Worm (Caenorhabditis elegans) whole organism, L2 larva: Measurements from ENCODE around the gene M7.8.

ENCODE experiments used
- C34F6.9 ChIP-seq: fragments of 150-350 bp; optimal IDR thresholded peaks from 2 replicates; lab custom pipeline; 2014; ENCODE audit warnings: missing biosample characterization, missing genetic modification characterization
- F13H6.1 ChIP-seq: sonication (generic microtip); optimal IDR thresholded peaks from 2 replicates; lab custom pipeline; 2016; ENCODE audit warnings: missing genetic modification characterization, missing compliant biosample characterization
- Y55F3AM.14 ChIP-seq: fragments of 200-800 bp; sonication (Bioruptor generic); optimal IDR thresholded peaks from 2 replicates; lab custom pipeline; 2018; ENCODE audit warnings: mild to moderate bottlenecking, missing genetic modification characterization, missing compliant biosample characterization
- ZK546.5 ChIP-seq: sonication (generic microtip); optimal IDR thresholded peaks from 2 replicates; lab custom pipeline; 2017; ENCODE audit warnings: missing biosample characterization, missing genetic modification characterization
- alr-1 ChIP-seq: fragments of 150-350 bp; optimal IDR thresholded peaks from 2 replicates; lab custom pipeline; 2014; ENCODE audit warnings: missing biosample characterization, missing genetic modification characterization
- aly-2 ChIP-seq: fragments of 150-350 bp; optimal IDR thresholded peaks from 2 replicates; lab custom pipeline; 2014; ENCODE audit warnings: missing biosample characterization, missing genetic modification characterization
- ama-1 ChIP-seq: fragments of 150-350 bp; optimal IDR thresholded peaks from 2 replicates; lab custom pipeline; 2018; ENCODE audit warnings: inconsistent platforms
- blmp-1 ChIP-seq: sonication (generic microtip); optimal IDR thresholded peaks from 2 replicates; lab custom pipeline; 2017; ENCODE audit warnings: missing genetic modification characterization, mild to moderate bottlenecking, missing compliant biosample characterization, antibody characterized with exemption, moderate library complexity; ENCODE audit not compliant: insufficient read depth
- ceh-16 ChIP-seq: fragments of 150-350 bp; optimal IDR thresholded peaks from 2 replicates; lab custom pipeline; 2014; ENCODE audit warnings: missing biosample characterization, missing genetic modification characterization
- ceh-82 ChIP-seq: fragments of 150-350 bp; optimal IDR thresholded peaks from 2 replicates; lab custom pipeline; 2014; ENCODE audit warnings: missing biosample characterization, missing genetic modification characterization
- crh-2 ChIP-seq: sonication (generic microtip); optimal IDR thresholded peaks from 2 replicates; lab custom pipeline; 2017; ENCODE audit warnings: missing biosample characterization, missing genetic modification characterization
- dmd-4 ChIP-seq: sonication (generic microtip); optimal IDR thresholded peaks from 2 replicates; lab custom pipeline; 2017; ENCODE audit warnings: missing biosample characterization, missing genetic modification characterization
- egl-27 ChIP-seq: sonication (generic microtip); optimal IDR thresholded peaks from 3 replicates; lab custom pipeline; 2017; ENCODE audit warnings: missing biosample characterization, missing genetic modification reagents, missing genetic modification characterization
- elt-1 ChIP-seq: fragments of 150-350 bp; optimal IDR thresholded peaks from 2 replicates; lab custom pipeline; 2014; ENCODE audit warnings: missing biosample characterization, missing genetic modification characterization
- elt-3 ChIP-seq: sonication (generic microtip); optimal IDR thresholded peaks from 2 replicates; lab custom pipeline; 2017; ENCODE audit warnings: missing biosample characterization, missing genetic modification characterization
- fos-1 ChIP-seq: fragments of 150-350 bp; optimal IDR thresholded peaks from 2 replicates; lab custom pipeline; 2014; ENCODE audit warnings: missing biosample characterization, missing genetic modification characterization
- gmeb-1 ChIP-seq: fragments of 150-350 bp; optimal IDR thresholded peaks from 2 replicates; lab custom pipeline; 2014; ENCODE audit warnings: missing biosample characterization, missing genetic modification characterization
- lin-11 ChIP-seq: fragments of 150-350 bp; sonication (generic microtip); optimal IDR thresholded peaks from 2 replicates; lab custom pipeline; 2014; ENCODE audit warnings: missing biosample characterization, missing genetic modification characterization, inconsistent platforms, mixed read lengths
- lin-13 ChIP-seq: fragments of 150-350 bp; optimal IDR thresholded peaks from 2 replicates; lab custom pipeline; 2014; ENCODE audit warnings: missing biosample characterization, missing genetic modification reagents, missing genetic modification characterization
- lin-39 ChIP-seq: fragments of 150-350 bp; optimal IDR thresholded peaks from 2 replicates; lab custom pipeline; 2014; ENCODE audit warnings: missing biosample characterization, missing genetic modification reagents, missing genetic modification characterization
- lsy-2 ChIP-seq, 2 experiments: fragments of 150-350 bp in 1 of 2; sonication (generic microtip) in 1 of 2; optimal IDR thresholded peaks; 2 replicates each; lab custom pipeline; 2014 to 2017; ENCODE audit warnings: missing biosample characterization in 2 of 2, missing genetic modification characterization in 2 of 2
- mab-5 ChIP-seq: fragments of 150-350 bp; optimal IDR thresholded peaks from 2 replicates; lab custom pipeline; 2014; ENCODE audit warnings: missing biosample characterization, missing genetic modification characterization
- mbf-1 ChIP-seq: sonication (generic microtip); optimal IDR thresholded peaks from 2 replicates; lab custom pipeline; 2017; ENCODE audit warnings: missing biosample characterization, missing genetic modification characterization
- mdl-1 ChIP-seq, 2 experiments: fragments of 150-350 bp in 1 of 2; sonication (generic microtip) in 1 of 2; optimal IDR thresholded peaks; 2 replicates each; lab custom pipeline; 2017; ENCODE audit warnings: missing biosample characterization in 2 of 2, missing genetic modification characterization in 2 of 2
- nhr-10 ChIP-seq: sonication (generic microtip); optimal IDR thresholded peaks from 2 replicates; lab custom pipeline; 2017; ENCODE audit warnings: missing biosample characterization, missing genetic modification characterization
- nhr-11 ChIP-seq: fragments of 150-350 bp; optimal IDR thresholded peaks from 2 replicates; lab custom pipeline; 2014; ENCODE audit warnings: missing biosample characterization, missing genetic modification characterization
- nhr-12 ChIP-seq: fragments of 150-350 bp; optimal IDR thresholded peaks from 2 replicates; lab custom pipeline; 2014; ENCODE audit warnings: missing biosample characterization, missing genetic modification characterization
- nhr-129 ChIP-seq: fragments of 150-350 bp; optimal IDR thresholded peaks from 2 replicates; lab custom pipeline; 2014; ENCODE audit warnings: missing biosample characterization, missing genetic modification characterization
- nhr-21 ChIP-seq: fragments of 150-350 bp; optimal IDR thresholded peaks from 2 replicates; lab custom pipeline; 2014; ENCODE audit warnings: missing biosample characterization, missing genetic modification characterization
- nhr-23 ChIP-seq: fragments of 150-350 bp; optimal IDR thresholded peaks from 2 replicates; lab custom pipeline; 2014; ENCODE audit warnings: missing biosample characterization, missing genetic modification reagents, missing genetic modification characterization
- nhr-237 ChIP-seq: fragments of 150-350 bp; optimal IDR thresholded peaks from 2 replicates; lab custom pipeline; 2014; ENCODE audit warnings: missing biosample characterization, missing genetic modification characterization
- nhr-25 ChIP-seq: fragments of 150-350 bp; sonication (generic microtip); optimal IDR thresholded peaks from 3 replicates; lab custom pipeline; 2014; ENCODE audit warnings: missing biosample characterization, missing genetic modification characterization
- nhr-6 ChIP-seq: fragments of 150-350 bp; optimal IDR thresholded peaks from 2 replicates; lab custom pipeline; 2014; ENCODE audit warnings: missing biosample characterization, missing genetic modification characterization
- nhr-77 ChIP-seq: fragments of 150-350 bp; optimal IDR thresholded peaks from 2 replicates; lab custom pipeline; 2014; ENCODE audit warnings: missing biosample characterization, missing genetic modification characterization
- peb-1 ChIP-seq: fragments of 150-350 bp; optimal IDR thresholded peaks from 2 replicates; lab custom pipeline; 2014; ENCODE audit warnings: missing biosample characterization, missing genetic modification characterization
- sem-4 ChIP-seq: fragments of 150-350 bp; optimal IDR thresholded peaks from 2 replicates; lab custom pipeline; 2014; ENCODE audit warnings: missing biosample characterization, missing genetic modification reagents, missing genetic modification characterization
- skn-1 ChIP-seq: sonication (generic microtip); optimal IDR thresholded peaks from 2 replicates; lab custom pipeline; 2017; ENCODE audit warnings: missing biosample characterization, missing genetic modification characterization
- sma-3 ChIP-seq: sonication (generic microtip); optimal IDR thresholded peaks from 2 replicates; lab custom pipeline; 2016; ENCODE audit warnings: missing genetic modification reagents, missing genetic modification characterization, missing compliant biosample characterization
- sma-9 ChIP-seq, 2 experiments: fragments of 150-350 bp in 1 of 2; sonication (generic microtip) in 1 of 2; optimal IDR thresholded peaks; 2 replicates each; lab custom pipeline; 2014 to 2016; ENCODE audit warnings: missing genetic modification characterization in 2 of 2, mild to moderate bottlenecking in 1 of 2, missing biosample characterization in 1 of 2, missing compliant biosample characterization in 1 of 2, missing genetic modification reagents in 1 of 2, moderate library complexity in 1 of 2
- snpc-4 ChIP-seq: fragments of 150-350 bp; optimal IDR thresholded peaks from 2 replicates; lab custom pipeline; 2014; ENCODE audit warnings: missing biosample characterization, missing genetic modification characterization
- unc-55 ChIP-seq: fragments of 150-350 bp; sonication (generic microtip); optimal IDR thresholded peaks from 3 replicates; lab custom pipeline; 2014; ENCODE audit warnings: missing biosample characterization, missing genetic modification reagents, missing genetic modification characterization
- unc-62 ChIP-seq: fragments of 150-350 bp; optimal IDR thresholded peaks from 2 replicates; lab custom pipeline; 2014; ENCODE audit warnings: missing biosample characterization, missing genetic modification reagents, missing genetic modification characterization
- zag-1 ChIP-seq: fragments of 150-350 bp; optimal IDR thresholded peaks from 2 replicates; lab custom pipeline; 2014; ENCODE audit warnings: missing biosample characterization, missing genetic modification characterization
- ztf-1 ChIP-seq: fragments of 200-800 bp; sonication (Bioruptor generic); conservative IDR thresholded peaks from 2 replicates; pipeline ENCODE4 v1.3.6; 2022; ENCODE audit warnings: missing genetic modification characterization, missing compliant biosample characterization
- ztf-11 ChIP-seq: sonication (generic microtip); optimal IDR thresholded peaks from 2 replicates; lab custom pipeline; 2017; ENCODE audit warnings: missing biosample characterization, missing genetic modification characterization
- ztf-4 ChIP-seq: fragments of 150-350 bp; optimal IDR thresholded peaks from 2 replicates; lab custom pipeline; 2014; ENCODE audit warnings: missing biosample characterization, missing genetic modification characterization

M7.8 gene

DNA sequence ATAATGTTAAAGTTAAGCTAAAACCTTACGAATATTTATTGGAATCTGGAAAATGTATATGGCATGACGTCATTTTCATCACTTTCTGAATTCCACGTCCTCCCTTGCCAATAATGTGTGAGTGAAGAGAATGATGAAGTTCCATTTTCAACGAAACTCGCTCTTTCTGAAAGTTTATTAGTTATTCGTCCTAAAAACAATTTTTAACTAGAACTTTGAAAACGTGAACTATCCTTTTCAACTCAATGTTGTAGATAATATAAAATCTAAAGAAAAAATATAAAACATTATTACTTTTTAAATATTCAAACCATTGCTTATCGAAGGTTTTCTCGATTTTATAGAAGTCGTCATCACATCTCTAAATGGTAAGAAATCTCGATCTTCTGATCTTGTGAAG lies 5.4 kb downstream of the M7.8 start, which contains the start of gene M7.7:
Gene M7.7, plus strand, starts transcription at position 301 of the 400 bp plus-strand sequence.
- no peak for TF ChIP-seq lin-39 (tag; lab: Kevin White, UChicago)
- TF ChIP-seq dmd-4 (tag; lab: Kevin White, UChicago) = no peak
- no peak for TF ChIP-seq nhr-6
- no peak for TF ChIP-seq Y55F3AM.14 (GFP tag; lab: Kevin White, UChicago)
- TF ChIP-seq elt-3 (tag; lab: Kevin White, UChicago) = no peak
- TF ChIP-seq ceh-16 (tag; lab: Kevin White, UChicago) = no peak
- TF ChIP-seq sma-9 (GFP tag; optimal IDR thresholded peaks at IDR 0.05; lab: Kevin White, UChicago) = no peak
- no peak for TF ChIP-seq sma-9 (tag; optimal IDR thresholded peaks at IDR 0.05; lab: Kevin White, UChicago)
- no peak for TF ChIP-seq ztf-4 (tag; lab: Kevin White, UChicago)
- TF ChIP-seq ztf-1 (GFP tag; lab: Robert Waterston, UW) = no peak
- TF ChIP-seq mdl-1 (tag; optimal IDR thresholded peaks at IDR 0.05; lab: Kevin White, UChicago) = no peak
- no peak for TF ChIP-seq F13H6.1
- no peak for TF ChIP-seq sma-3
- TF ChIP-seq nhr-77 (tag; lab: Kevin White, UChicago) = no peak
- no peak for TF ChIP-seq snpc-4 (tag; lab: Kevin White, UChicago)
- no peak for TF ChIP-seq crh-2

DNA sequence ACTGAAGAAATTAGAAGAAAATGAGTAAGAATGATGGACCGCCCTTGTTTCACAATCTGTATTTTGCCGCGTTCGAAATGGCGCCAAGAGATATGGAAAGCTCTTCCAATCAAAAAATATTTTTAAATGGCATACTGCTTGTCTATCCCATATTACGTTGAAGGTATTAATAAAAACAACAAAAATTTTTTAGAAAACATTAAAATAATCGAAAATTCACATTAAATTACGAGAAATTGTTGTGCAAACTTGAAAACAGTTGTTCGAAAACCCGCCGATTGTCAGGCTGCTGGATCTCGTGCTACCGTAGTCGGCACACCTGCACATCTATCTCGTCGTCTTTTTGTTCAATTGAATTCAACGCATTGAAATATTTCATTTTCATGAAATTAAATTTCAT lies 11.3 kb downstream of the M7.8 start, which contains the start of gene klc-1:
Gene klc-1, plus strand, starts transcription at position 127 of the 400 bp plus-strand sequence.
- TF ChIP-seq gmeb-1 (tag; lab: Kevin White, UChicago) (no peak), lin-39 (tag; lab: Kevin White, UChicago) (no peak), lsy-2 (tag; optimal IDR thresholded peaks at IDR 0.05; lab: Kevin White, UChicago) (peak in 1 of 2 experiments; percentile 63), ztf-4 (tag; lab: Kevin White, UChicago) (no peak), dmd-4 (tag; lab: Kevin White, UChicago) (no peak)

DNA sequence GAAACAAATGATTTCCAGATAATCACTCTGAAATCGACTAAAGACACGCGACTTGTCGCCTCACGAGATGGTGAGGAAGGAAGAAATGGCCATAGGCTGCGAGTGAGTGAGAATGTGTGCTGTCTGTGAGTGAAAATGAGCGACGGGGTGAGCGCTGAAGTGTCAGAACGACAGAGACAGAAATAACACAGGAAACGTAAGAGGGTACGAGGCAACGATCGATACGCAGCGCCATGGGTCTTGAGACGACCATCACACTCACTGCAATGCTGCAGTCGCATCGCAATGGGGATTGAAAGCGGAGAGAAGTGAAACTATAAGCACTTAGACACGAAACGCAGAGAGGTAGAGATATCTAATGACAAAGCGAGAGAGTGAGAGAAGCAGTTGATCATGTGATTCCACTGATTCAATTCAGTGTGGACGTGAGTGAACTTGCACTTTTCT lies 12.1 kb downstream of the M7.8 start:
- TF ChIP-seq ama-1 (lab: Kevin White, UChicago) = peak; percentile 90
- TF ChIP-seq nhr-129 (tag; lab: Kevin White, UChicago) = peak; percentile 98
- no peak for TF ChIP-seq nhr-237 (tag; lab: Kevin White, UChicago)
- peak; percentile 93 for TF ChIP-seq egl-27 (tag; lab: Kevin White, UChicago)
- peak; percentile 44 for TF ChIP-seq ZK546.5 (tag; lab: Kevin White, UChicago)
- TF ChIP-seq ztf-4 (tag; lab: Kevin White, UChicago) = peak; percentile 91
- TF ChIP-seq nhr-77 (tag; lab: Kevin White, UChicago) = no peak
- TF ChIP-seq skn-1 = peak; percentile 3
- TF ChIP-seq crh-2 = peak; percentile 91
- TF ChIP-seq dmd-4 (tag; lab: Kevin White, UChicago) = no peak
- TF ChIP-seq peb-1 = no peak
- peak; percentile 94 for TF ChIP-seq lin-11 (tag; lab: Kevin White, UChicago)
- peak; percentile 62 for TF ChIP-seq alr-1 (tag; lab: Kevin White, UChicago)
- TF ChIP-seq ztf-11 = no peak
- TF ChIP-seq snpc-4 (tag; lab: Kevin White, UChicago) = peak; percentile 62
- no peak for TF ChIP-seq nhr-11 (tag; lab: Kevin White, UChicago)
- no peak for TF ChIP-seq nhr-12 (tag; lab: Kevin White, UChicago)
- TF ChIP-seq lin-13 (GFP tag; lab: Kevin White, UChicago) = peak; percentile 86
- peak; percentile 94 for TF ChIP-seq nhr-25
- peak; percentile 83 for TF ChIP-seq Y55F3AM.14 (GFP tag; lab: Kevin White, UChicago)
- peak; percentile 92 for TF ChIP-seq blmp-1 (tag; lab: Kevin White, UChicago)
- TF ChIP-seq sem-4 = peak; percentile 96
- TF ChIP-seq nhr-10 = no peak
- peak; percentile 21 for TF ChIP-seq unc-62 (GFP tag; lab: Kevin White, UChicago)
- peak; percentile 93 for TF ChIP-seq mab-5 (tag; lab: Kevin White, UChicago)
- peak; percentile 99 for TF ChIP-seq zag-1
- peak; percentile 60 for TF ChIP-seq ceh-82
- peak; percentile 64 for TF ChIP-seq gmeb-1 (tag; lab: Kevin White, UChicago)
- TF ChIP-seq mbf-1 (tag; lab: Kevin White, UChicago) = no peak
- TF ChIP-seq ceh-16 (tag; lab: Kevin White, UChicago) = no peak
- peak; percentile 94 for TF ChIP-seq unc-55 (GFP tag; lab: Kevin White, UChicago)
- peak; percentile 85 for TF ChIP-seq fos-1 (tag; lab: Kevin White, UChicago)
- TF ChIP-seq nhr-6 = peak; percentile 95
- peak; percentile 76 to 94 for TF ChIP-seq lsy-2 (tag; optimal IDR thresholded peaks at IDR 0.05; lab: Kevin White, UChicago)
- peak; percentile 91 for TF ChIP-seq sma-3
- no peak for TF ChIP-seq elt-3 (tag; lab: Kevin White, UChicago)
- TF ChIP-seq sma-9 (GFP tag; optimal IDR thresholded peaks at IDR 0.05; lab: Kevin White, UChicago) = peak; percentile 92
- no peak for TF ChIP-seq sma-9 (tag; optimal IDR thresholded peaks at IDR 0.05; lab: Kevin White, UChicago)
- TF ChIP-seq F13H6.1 = peak; percentile 97
- TF ChIP-seq lin-39 (tag; lab: Kevin White, UChicago) = peak; percentile 25
- TF ChIP-seq elt-1 (tag; lab: Kevin White, UChicago) = no peak
- TF ChIP-seq aly-2 = no peak
- TF ChIP-seq nhr-23 (tag; lab: Kevin White, UChicago) = peak; percentile 42
- no peak for TF ChIP-seq ztf-1 (GFP tag; lab: Robert Waterston, UW)
- TF ChIP-seq nhr-21 (tag; lab: Kevin White, UChicago) = peak; percentile 96
- TF ChIP-seq C34F6.9 (tag; lab: Kevin White, UChicago) = peak; percentile 99
